Fruit fly (Drosophila melanogaster) whole organism: ENCODE results near the gene Ocho.

Experiments used
- CG8478 ChIP-seq: fragments of >200 bp; optimal IDR thresholded peaks from 2 replicates; lab custom pipeline; 2018; ENCODE audit warnings: inconsistent platforms
- Dll ChIP-seq: fragments of >200 bp; optimal IDR thresholded peaks from 2 replicates; lab custom pipeline; 2017
- EcR ChIP-seq, 2 experiments: fragments of >200 bp; optimal IDR thresholded peaks; 2 replicates each; lab custom pipeline; 2017; ENCODE audit warnings: missing biosample characterization in 2 of 2, missing genetic modification characterization in 2 of 2, missing genetic modification reagents in 2 of 2
- pan ChIP-seq: fragments of >200 bp; optimal IDR thresholded peaks from 2 replicates; lab custom pipeline; 2017
- psq ChIP-seq: fragments of >200 bp; optimal IDR thresholded peaks from 2 replicates; lab custom pipeline; 2017
- usp ChIP-seq: fragments of >200 bp; optimal IDR thresholded peaks from 2 replicates; lab custom pipeline; 2017; ENCODE audit warnings: missing biosample characterization, missing genetic modification characterization, mixed read lengths

The Ocho gene

DNA sequence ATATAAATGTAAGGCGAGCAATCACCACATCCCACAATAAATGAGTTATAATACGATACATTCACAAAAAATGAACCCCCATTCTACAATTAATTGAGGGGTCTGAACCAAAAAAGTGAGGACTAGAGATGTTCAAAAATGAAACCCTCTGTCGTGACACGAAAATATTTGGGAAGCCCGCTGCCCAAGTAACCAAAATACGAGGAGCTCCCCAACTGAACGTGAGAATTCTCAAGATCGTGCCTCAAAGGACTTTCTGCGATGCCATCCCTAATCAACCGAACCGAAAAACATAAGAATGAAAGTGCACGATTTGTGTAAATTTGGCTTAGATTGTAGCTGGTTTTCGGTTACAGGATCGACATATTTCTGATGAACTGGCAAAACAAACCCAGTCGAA, at the start of gene Ocho:
Gene Ocho, plus strand, starts transcription at position 336 of the 400 bp plus-strand sequence.
- no peak for TF ChIP-seq Dll (lab: Kevin White, UChicago)
- no peak for TF ChIP-seq psq
- no peak for TF ChIP-seq EcR (GFP tag; optimal IDR thresholded peaks at IDR 0.05; lab: Kevin White, UChicago)
- no peak for TF ChIP-seq pan (lab: Kevin White, UChicago)
- no peak for TF ChIP-seq CG8478
- no peak for TF ChIP-seq usp (GFP tag; lab: Kevin White, UChicago)

DNA sequence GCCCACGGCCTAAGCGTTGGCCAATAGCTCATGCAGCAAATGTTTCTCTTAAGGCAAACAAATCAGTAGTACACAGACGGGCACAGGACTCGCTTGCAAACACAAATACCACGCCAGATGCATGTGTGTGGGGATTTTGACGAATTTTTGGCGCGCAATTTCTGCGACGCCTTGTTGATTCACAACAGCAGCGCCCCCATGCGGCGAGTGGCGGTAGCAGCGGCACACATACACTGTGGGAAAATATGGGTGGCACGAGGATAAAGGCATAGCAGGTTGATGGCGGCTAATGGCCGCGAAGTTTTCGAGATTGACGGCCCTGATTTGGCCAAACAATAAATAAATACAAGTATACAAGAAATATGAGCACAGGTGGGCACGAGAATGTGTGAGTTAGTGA, 49.0 kb upstream of the Ocho start:
- TF ChIP-seq CG8478 = no peak

DNA sequence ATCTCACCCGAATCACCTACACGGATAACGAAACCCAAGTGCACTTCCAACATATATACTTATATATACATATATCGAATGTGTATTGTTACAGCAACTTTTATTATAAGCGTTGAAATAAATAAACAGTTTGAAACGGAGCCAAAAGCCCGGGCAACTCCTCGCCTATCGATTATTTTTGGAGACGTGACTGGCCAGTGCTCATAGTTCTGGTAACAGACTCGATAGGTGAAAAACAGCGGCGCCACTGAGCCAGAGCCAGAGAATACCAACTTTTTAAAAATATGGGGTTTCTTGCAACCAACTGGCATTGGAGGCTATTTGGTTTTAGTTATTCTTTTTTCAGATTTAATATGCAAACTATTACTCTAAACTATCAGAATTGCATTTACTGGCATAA, 31.9 kb upstream of the Ocho start:
- TF ChIP-seq EcR (GFP tag; optimal IDR thresholded peaks at IDR 0.05; lab: Kevin White, UChicago) (no peak), CG8478 (no peak), pan (lab: Kevin White, UChicago) (no peak), Dll (lab: Kevin White, UChicago) (no peak), psq (no peak), usp (GFP tag; lab: Kevin White, UChicago) (no peak)

DNA sequence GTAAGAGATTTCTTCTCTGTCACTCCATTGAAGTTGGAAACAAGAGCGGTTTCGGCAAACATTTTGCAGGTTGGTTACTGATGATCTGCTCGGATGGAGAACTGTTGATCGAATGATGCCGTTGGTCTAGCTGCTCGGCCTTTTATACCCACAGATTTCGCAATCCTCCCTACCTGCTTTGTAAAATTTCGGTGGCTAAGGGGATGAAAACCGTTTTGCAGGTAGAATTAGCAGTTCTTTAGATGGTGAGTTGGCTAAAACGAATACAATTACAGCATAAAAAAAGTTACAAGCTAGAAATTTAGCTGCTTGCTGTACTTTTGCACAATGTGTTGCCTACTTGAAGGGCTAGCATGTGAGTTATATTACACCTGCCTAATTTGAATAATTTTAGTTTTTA, 30.4 kb upstream of the Ocho start, which contains the start of gene CG13465:
Gene CG13465, minus strand, starts transcription at position 101 of the 400 bp plus-strand sequence.
- TF ChIP-seq EcR (GFP tag; optimal IDR thresholded peaks at IDR 0.05; lab: Kevin White, UChicago) (no peak), pan (lab: Kevin White, UChicago) (no peak), psq (no peak), CG8478 (no peak), Dll (lab: Kevin White, UChicago) (no peak), usp (GFP tag; lab: Kevin White, UChicago) (no peak)

DNA sequence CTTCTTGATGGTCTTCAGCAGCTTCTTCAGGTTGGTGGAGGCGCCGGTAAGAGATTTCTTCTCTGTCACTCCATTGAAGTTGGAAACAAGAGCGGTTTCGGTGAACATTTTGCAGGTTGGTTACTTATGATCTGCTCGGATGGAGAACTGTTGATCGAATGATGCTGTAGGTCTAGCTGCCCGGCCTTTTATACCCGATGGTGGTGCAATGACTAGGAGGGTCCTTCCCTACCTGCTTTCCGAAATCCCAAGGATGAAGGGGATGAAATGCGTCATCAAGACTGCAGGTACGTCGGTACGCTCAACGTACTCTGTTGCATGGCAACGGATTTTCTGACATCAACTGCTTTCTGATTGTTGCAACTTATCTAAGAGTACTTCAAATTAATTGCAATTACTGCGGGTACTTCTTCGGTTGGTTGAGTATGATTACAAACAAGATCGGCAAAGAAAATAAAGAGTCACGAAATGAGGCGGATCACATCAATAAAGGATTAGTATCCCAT, 28.6 kb upstream of the Ocho start, which contains the start of gene BobA:
Gene BobA, minus strand, starts transcription at position 165 of the 506 bp plus-strand sequence.
- no peak for TF ChIP-seq usp (GFP tag; lab: Kevin White, UChicago)
- TF ChIP-seq CG8478 = no peak
- no peak for TF ChIP-seq pan (lab: Kevin White, UChicago)
- no peak for TF ChIP-seq psq
- no peak for TF ChIP-seq Dll (lab: Kevin White, UChicago)
- TF ChIP-seq EcR (GFP tag; optimal IDR thresholded peaks at IDR 0.05; lab: Kevin White, UChicago) = no peak

DNA sequence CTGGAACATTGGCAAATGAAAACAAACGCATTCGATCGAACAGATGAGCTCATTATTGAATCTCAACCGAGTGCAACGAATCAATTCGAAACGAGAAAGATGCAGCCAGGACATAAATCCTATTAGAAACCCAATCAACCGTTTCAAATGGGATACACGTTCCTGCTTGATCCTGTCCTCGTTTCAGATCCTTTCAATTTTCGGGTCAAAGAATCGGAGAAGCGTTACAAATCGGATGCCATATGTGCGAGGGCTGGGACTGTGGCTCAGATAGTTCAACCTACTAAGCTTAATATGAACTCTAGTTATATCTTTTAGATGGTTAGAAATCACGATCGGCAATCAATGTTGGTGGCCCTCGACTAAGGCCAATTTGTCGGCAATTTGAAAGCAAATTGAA, 24.7 kb upstream of the Ocho start:
- TF ChIP-seq usp (GFP tag; lab: Kevin White, UChicago) (no peak), CG8478 (no peak), psq (no peak), pan (lab: Kevin White, UChicago) (no peak), EcR (GFP tag; optimal IDR thresholded peaks at IDR 0.05; lab: Kevin White, UChicago) (no peak), Dll (lab: Kevin White, UChicago) (no peak)

DNA sequence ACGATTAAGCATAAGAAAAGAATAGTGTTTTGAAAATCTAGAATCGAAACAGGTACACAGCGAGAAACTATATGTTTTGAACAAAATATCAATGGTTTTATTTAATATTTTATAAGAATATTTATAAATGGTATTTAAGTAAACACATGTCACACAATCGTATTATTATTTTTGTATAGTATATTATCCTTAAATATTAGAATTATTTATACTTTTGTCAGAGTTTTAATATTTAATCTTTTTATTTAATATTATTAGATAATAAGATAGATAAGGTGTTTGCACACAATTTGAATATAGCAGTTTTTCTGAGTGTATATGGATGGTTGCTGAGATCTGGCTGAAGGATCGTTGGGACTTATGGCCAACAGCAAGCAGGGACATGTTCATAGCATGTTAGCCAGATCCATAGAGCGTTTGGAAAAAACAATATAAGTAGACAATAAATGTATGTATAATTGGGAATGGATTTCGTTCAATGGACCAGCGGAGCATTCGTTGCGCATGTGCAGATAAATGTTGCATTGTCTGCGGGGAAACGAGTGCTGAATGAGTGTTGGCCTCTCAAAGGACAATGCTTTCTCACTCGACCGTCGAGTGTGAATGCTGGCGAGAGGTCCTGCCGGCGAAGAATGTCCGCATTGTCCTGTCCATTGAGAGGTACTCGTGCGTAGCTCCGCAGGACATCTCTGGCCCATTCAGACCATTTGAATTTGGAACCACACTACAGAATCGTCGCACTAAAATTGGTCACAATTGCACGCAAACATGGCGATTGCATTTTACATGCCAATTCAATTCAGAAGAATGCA, 21.6 kb upstream of the Ocho start:
- TF ChIP-seq pan (lab: Kevin White, UChicago) (no peak), psq (no peak), CG8478 (no peak), EcR (GFP tag; optimal IDR thresholded peaks at IDR 0.05; lab: Kevin White, UChicago) (no peak), usp (GFP tag; lab: Kevin White, UChicago) (no peak), Dll (lab: Kevin White, UChicago) (no peak)

DNA sequence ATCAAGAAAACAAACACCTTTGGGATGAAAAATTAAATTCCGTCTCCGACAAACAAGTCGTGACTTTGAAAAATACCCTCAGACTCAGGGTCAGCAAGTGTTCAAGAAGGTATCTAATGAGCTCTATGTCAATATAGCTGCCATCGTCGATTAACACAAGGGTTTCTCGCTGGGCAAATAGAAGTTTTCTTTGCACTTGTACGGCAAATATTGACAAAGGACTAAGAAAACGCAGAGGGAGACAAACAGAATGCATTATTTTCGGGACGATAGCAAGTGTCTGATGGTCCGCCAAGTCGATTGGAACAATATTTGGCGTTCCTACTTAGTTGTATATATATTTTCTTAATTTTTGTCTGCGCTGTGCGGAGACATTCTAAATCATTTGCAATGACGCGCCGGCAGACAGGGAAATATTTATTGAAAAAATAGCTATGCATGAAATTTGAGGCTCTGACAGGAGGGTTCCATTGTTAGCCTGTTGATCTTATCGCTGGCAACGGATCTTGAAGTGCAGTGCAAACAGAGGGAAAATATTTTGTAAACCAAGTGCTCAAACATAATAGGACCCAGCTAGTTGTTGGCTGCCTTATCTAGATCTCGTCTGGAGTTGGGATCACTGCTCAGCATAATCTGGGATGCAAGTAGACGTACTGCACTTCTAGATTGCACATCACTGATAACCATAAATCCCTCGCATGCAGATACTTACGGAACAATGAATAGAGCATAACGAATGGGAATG, 18.2 kb upstream of the Ocho start:
- no peak for TF ChIP-seq pan (lab: Kevin White, UChicago)
- TF ChIP-seq CG8478 = no peak
- no peak for TF ChIP-seq EcR (GFP tag; optimal IDR thresholded peaks at IDR 0.05; lab: Kevin White, UChicago)
- no peak for TF ChIP-seq psq
- TF ChIP-seq Dll (lab: Kevin White, UChicago) = no peak
- TF ChIP-seq usp (GFP tag; lab: Kevin White, UChicago) = no peak

DNA sequence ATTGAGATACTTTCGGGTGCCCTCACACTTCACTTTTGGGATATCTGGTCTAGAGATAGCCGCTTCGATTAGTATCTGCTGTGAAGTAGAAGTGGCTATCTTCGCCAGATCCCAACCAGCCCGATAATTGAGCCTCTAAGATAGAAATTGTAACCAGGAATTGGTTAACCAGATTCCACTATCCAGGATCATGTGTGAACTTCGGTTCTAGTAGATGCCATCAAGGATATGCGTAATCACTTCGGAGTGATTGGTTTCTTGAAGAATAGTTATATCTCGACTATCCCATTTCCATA, 17.7 kb upstream of the Ocho start:
- TF ChIP-seq EcR (GFP tag; optimal IDR thresholded peaks at IDR 0.05; lab: Kevin White, UChicago) = no peak
- TF ChIP-seq Dll (lab: Kevin White, UChicago) = no peak
- no peak for TF ChIP-seq pan (lab: Kevin White, UChicago)
- no peak for TF ChIP-seq CG8478
- TF ChIP-seq usp (GFP tag; lab: Kevin White, UChicago) = no peak
- TF ChIP-seq psq = no peak

DNA sequence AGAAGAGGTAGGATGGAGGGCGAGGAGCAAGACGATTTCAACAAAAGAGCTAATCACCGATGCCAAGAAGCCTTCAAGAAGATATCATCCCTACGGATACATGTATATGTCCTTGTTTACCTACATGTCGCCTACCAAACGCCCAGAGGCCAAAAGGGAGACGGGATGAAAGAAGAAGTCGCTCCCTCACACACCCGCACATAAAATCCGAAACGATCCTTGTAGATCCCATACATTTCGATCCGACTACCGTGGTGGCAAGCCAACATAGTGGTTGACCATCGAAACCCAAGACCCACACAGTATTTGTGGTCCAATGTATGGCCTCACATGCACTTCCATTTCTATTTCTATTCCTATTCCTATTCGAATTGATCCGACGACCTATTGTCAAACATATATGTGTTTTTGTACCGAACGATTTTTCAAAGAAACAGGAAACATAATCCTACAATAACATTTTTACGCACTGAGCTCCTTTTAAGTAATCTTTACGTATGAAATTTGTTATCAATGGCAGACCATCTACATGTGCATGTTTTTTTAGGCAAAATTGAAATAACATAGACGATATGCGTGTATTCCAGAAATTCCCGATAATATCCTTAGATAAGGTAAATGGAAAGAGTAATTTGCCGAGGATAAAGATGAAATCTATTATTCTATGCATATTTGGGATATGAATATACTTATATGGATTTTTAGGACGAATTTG, 15.9 kb upstream of the Ocho start:
- no peak for TF ChIP-seq EcR (GFP tag; optimal IDR thresholded peaks at IDR 0.05; lab: Kevin White, UChicago)
- TF ChIP-seq pan (lab: Kevin White, UChicago) = no peak
- no peak for TF ChIP-seq psq
- no peak for TF ChIP-seq usp (GFP tag; lab: Kevin White, UChicago)
- no peak for TF ChIP-seq CG8478
- no peak for TF ChIP-seq Dll (lab: Kevin White, UChicago)

DNA sequence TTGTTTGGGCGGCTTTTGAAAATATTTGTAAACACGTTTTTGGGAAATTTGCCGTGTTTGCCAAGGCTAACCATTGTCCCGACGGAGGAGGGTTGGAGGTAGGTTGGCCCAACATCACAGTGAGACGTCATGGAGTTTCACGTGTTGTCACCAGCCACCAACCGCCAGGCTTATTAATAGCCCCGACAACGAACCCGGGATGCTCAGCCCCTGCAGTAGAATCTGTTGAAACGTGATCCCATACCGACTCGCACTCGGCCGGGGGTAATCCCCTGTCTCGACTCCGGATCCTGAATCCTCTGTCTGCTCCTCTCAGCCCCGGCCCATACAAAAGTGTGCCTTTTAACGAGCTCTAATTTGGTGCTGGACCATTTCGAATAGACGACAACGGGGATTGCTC, 14.1 kb upstream of the Ocho start:
- TF ChIP-seq EcR (GFP tag; optimal IDR thresholded peaks at IDR 0.05; lab: Kevin White, UChicago) = no peak
- TF ChIP-seq pan (lab: Kevin White, UChicago) = no peak

DNA sequence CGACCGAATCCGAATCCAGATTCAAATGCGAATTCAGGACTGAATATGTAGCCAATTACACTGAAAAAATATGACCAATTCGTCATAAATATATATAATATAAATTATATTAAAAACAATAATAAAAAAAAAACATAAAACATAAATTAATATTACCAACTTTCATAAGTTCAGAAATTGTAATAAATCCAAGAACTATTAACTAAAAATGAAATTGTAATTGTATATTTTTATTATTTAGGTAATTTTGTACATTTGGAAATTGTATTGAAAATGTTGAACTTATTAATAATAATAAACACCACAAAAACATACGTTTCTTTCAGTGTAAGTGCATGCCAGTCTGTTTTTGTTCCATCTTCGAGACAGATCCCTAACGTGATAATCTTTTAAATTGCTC, 13.6 kb upstream of the Ocho start:
- TF ChIP-seq pan (lab: Kevin White, UChicago) = no peak
- no peak for TF ChIP-seq usp (GFP tag; lab: Kevin White, UChicago)
- TF ChIP-seq psq = no peak
- no peak for TF ChIP-seq EcR (GFP tag; optimal IDR thresholded peaks at IDR 0.05; lab: Kevin White, UChicago)
- no peak for TF ChIP-seq CG8478
- TF ChIP-seq Dll (lab: Kevin White, UChicago) = no peak
